Worm (Caenorhabditis elegans) whole organism, L1 larva: ENCODE measurements around the gene ptr-1.

Experiments
- C16A3.4 ChIP-seq: fragments of 150-350 bp; optimal IDR thresholded peaks from 2 replicates; lab custom pipeline; 2014; ENCODE audit warnings: missing biosample characterization, missing genetic modification characterization
- C34B4.2 ChIP-seq: sonication (generic microtip); optimal IDR thresholded peaks from 2 replicates; lab custom pipeline; 2017; ENCODE audit warnings: mild to moderate bottlenecking, missing genetic modification characterization, missing compliant biosample characterization
- F16B12.6 ChIP-seq: fragments of 150-350 bp; optimal IDR thresholded peaks from 2 replicates; lab custom pipeline; 2014; ENCODE audit warnings: missing biosample characterization, missing genetic modification characterization
- blmp-1 ChIP-seq: fragments of 150-350 bp; optimal IDR thresholded peaks from 2 replicates; lab custom pipeline; 2014; ENCODE audit warnings: missing biosample characterization, missing genetic modification characterization
- ceh-63 ChIP-seq: fragments of 200-800 bp; sonication (Bioruptor generic); optimal IDR thresholded peaks from 2 replicates; lab custom pipeline; 2018; ENCODE audit warnings: mild to moderate bottlenecking, missing genetic modification characterization, missing compliant biosample characterization
- ceh-8 ChIP-seq: fragments of 200-800 bp; sonication (Bioruptor generic); optimal IDR thresholded peaks from 2 replicates; lab custom pipeline; 2018; ENCODE audit warnings: mild to moderate bottlenecking, missing genetic modification characterization, moderate library complexity, missing compliant biosample characterization
- ceh-82 ChIP-seq, 3 experiments: fragments of 150-350 bp in 1 of 3; sonication (generic microtip) in 2 of 3; optimal IDR thresholded peaks; 2 replicates each; lab custom pipeline; 2014 to 2017; ENCODE audit warnings: missing biosample characterization in 3 of 3, missing genetic modification characterization in 3 of 3
- ceh-88 ChIP-seq: fragments of 200-800 bp; sonication (Bioruptor generic); IDR thresholded peaks from 2 replicates; pipeline ENCODE4 v1.3.6; 2022; ENCODE audit warnings: missing genetic modification characterization, missing compliant biosample characterization
- ceh-90 ChIP-seq: sonication (generic microtip); optimal IDR thresholded peaks from 2 replicates; lab custom pipeline; 2016; ENCODE audit warnings: missing genetic modification characterization, missing compliant biosample characterization
- ces-1 ChIP-seq: fragments of 150-350 bp; optimal IDR thresholded peaks from 2 replicates; lab custom pipeline; 2014; ENCODE audit warnings: missing biosample characterization, missing genetic modification reagents, missing genetic modification characterization
- dpl-1 ChIP-seq, 3 experiments: fragments of 150-350 bp in 2 of 3; sonication (generic microtip) in 1 of 3; optimal IDR thresholded peaks; 2 replicates each; lab custom pipeline; 2014 to 2017; ENCODE audit warnings: missing biosample characterization in 3 of 3, missing genetic modification characterization in 3 of 3, missing genetic modification reagents in 3 of 3
- efl-1 ChIP-seq, 4 experiments: fragments of 150-350 bp; optimal IDR thresholded peaks in 3 of 4; peaks in 1 of 4; 1 replicate in 1 of 4; 2 replicates in 3 of 4; lab custom pipeline; 2014; ENCODE audit warnings: missing biosample characterization in 2 of 4, missing genetic modification characterization in 2 of 4, missing genetic modification reagents in 2 of 4
- egl-13 ChIP-seq: sonication (generic microtip); optimal IDR thresholded peaks from 2 replicates; lab custom pipeline; 2016; ENCODE audit warnings: missing genotype, missing genetic modification reagents, missing genetic modification characterization, missing compliant biosample characterization
- elt-2 ChIP-seq: sonication (generic microtip); optimal IDR thresholded peaks from 2 replicates; lab custom pipeline; 2016; ENCODE audit warnings: missing genetic modification characterization, mild to moderate bottlenecking, inconsistent platforms, missing compliant biosample characterization, missing genetic modification reagents
- ets-5 ChIP-seq: fragments of 200-800 bp; sonication (Bioruptor generic); IDR thresholded peaks from 2 replicates; pipeline ENCODE4 v1.3.6; 2022; ENCODE audit warnings: missing genetic modification characterization, missing compliant biosample characterization
- fkh-10 ChIP-seq: sonication (generic microtip); optimal IDR thresholded peaks from 2 replicates; lab custom pipeline; 2017; ENCODE audit warnings: missing biosample characterization, missing genetic modification reagents, missing genetic modification characterization
- fos-1 ChIP-seq: fragments of 150-350 bp; optimal IDR thresholded peaks from 2 replicates; lab custom pipeline; 2014; ENCODE audit warnings: missing biosample characterization, missing genetic modification characterization
- hlh-17 ChIP-seq: fragments of 200-800 bp; sonication (Bioruptor generic); optimal IDR thresholded peaks from 2 replicates; lab custom pipeline; 2018; ENCODE audit warnings: missing genetic modification characterization, mild to moderate bottlenecking, missing compliant biosample characterization, moderate library complexity, borderline replicate concordance
- irx-1 ChIP-seq: sonication (generic microtip); optimal IDR thresholded peaks from 2 replicates; lab custom pipeline; 2016; ENCODE audit warnings: missing genetic modification characterization, missing compliant biosample characterization
- lin-14 ChIP-seq: fragments of 200-800 bp; sonication (Bioruptor generic); optimal IDR thresholded peaks from 2 replicates; lab custom pipeline; 2018; ENCODE audit warnings: mild to moderate bottlenecking, missing genetic modification characterization, moderate library complexity, missing compliant biosample characterization
- lin-15B ChIP-seq: fragments of 150-350 bp; sonication (generic microtip); optimal IDR thresholded peaks from 3 replicates; lab custom pipeline; 2014; ENCODE audit warnings: missing biosample characterization, missing genetic modification characterization
- lin-39 ChIP-seq: fragments of 150-350 bp; optimal IDR thresholded peaks from 2 replicates; lab custom pipeline; 2014; ENCODE audit warnings: missing biosample characterization, missing genetic modification reagents, missing genetic modification characterization
- lir-3 ChIP-seq: sonication (generic microtip); optimal IDR thresholded peaks from 2 replicates; lab custom pipeline; 2016; ENCODE audit warnings: mild to moderate bottlenecking, missing genetic modification characterization, moderate library complexity, missing compliant biosample characterization; ENCODE audit not compliant: poor library complexity
- lsy-2 ChIP-seq, 2 experiments: fragments of 150-350 bp; optimal IDR thresholded peaks; 2 replicates each; lab custom pipeline; 2014; ENCODE audit warnings: missing biosample characterization in 2 of 2, missing genetic modification characterization in 2 of 2
- mab-9 ChIP-seq: fragments of 200-800 bp; sonication (Bioruptor generic); IDR thresholded peaks from 2 replicates; pipeline ENCODE4 v1.3.6; 2022; ENCODE audit warnings: missing genetic modification reagents, missing genetic modification characterization, missing compliant biosample characterization
- mdl-1 ChIP-seq, 2 experiments: fragments of 150-350 bp; optimal IDR thresholded peaks; 2 replicates each; lab custom pipeline; 2014 to 2017; ENCODE audit warnings: missing biosample characterization in 2 of 2, missing genetic modification characterization in 2 of 2, inconsistent platforms in 1 of 2
- mef-2 ChIP-seq: fragments of 150-350 bp; optimal IDR thresholded peaks from 2 replicates; lab custom pipeline; 2014; ENCODE audit warnings: missing biosample characterization, missing genetic modification characterization
- nhr-11 ChIP-seq: fragments of 150-350 bp; optimal IDR thresholded peaks from 2 replicates; lab custom pipeline; 2014; ENCODE audit warnings: missing biosample characterization, missing genetic modification characterization
- nhr-12 ChIP-seq: sonication (generic microtip); optimal IDR thresholded peaks from 2 replicates; lab custom pipeline; 2017; ENCODE audit warnings: missing biosample characterization, missing genetic modification characterization
- nhr-19 ChIP-seq: fragments of 200-800 bp; sonication (Bioruptor generic); conservative IDR thresholded peaks from 2 replicates; pipeline ENCODE4 v1.3.6; 2022; ENCODE audit warnings: missing genetic modification characterization, missing compliant biosample characterization
- nhr-20 ChIP-seq: sonication (generic microtip); optimal IDR thresholded peaks from 2 replicates; lab custom pipeline; 2016; ENCODE audit warnings: mild to moderate bottlenecking, missing genetic modification characterization, missing compliant biosample characterization
- nhr-237 ChIP-seq: fragments of 150-350 bp; optimal IDR thresholded peaks from 2 replicates; lab custom pipeline; 2014; ENCODE audit warnings: missing biosample characterization, missing genetic modification characterization
- nhr-47 ChIP-seq: sonication (generic microtip); optimal IDR thresholded peaks from 2 replicates; lab custom pipeline; 2016; ENCODE audit warnings: mild to moderate bottlenecking, missing genetic modification characterization, moderate library complexity, missing compliant biosample characterization
- nhr-71 ChIP-seq: sonication (generic microtip); optimal IDR thresholded peaks from 2 replicates; lab custom pipeline; 2016; ENCODE audit warnings: mild to moderate bottlenecking, missing genetic modification characterization, moderate library complexity, missing compliant biosample characterization
- nhr-77 ChIP-seq: fragments of 150-350 bp; optimal IDR thresholded peaks from 2 replicates; lab custom pipeline; 2014; ENCODE audit warnings: missing biosample characterization, missing genetic modification characterization
- nhr-90 ChIP-seq: sonication (generic microtip); optimal IDR thresholded peaks from 2 replicates; lab custom pipeline; 2016; ENCODE audit warnings: mild to moderate bottlenecking, missing genetic modification characterization, missing compliant biosample characterization; ENCODE audit not compliant: poor library complexity
- pag-3 ChIP-seq: sonication (generic microtip); optimal IDR thresholded peaks from 2 replicates; lab custom pipeline; 2017; ENCODE audit warnings: missing genetic modification characterization, mild to moderate bottlenecking, missing compliant biosample characterization, antibody characterized with exemption, borderline replicate concordance; ENCODE audit not compliant: insufficient read depth
- rnt-1 ChIP-seq: sonication (generic microtip); optimal IDR thresholded peaks from 2 replicates; lab custom pipeline; 2016; ENCODE audit warnings: mild to moderate bottlenecking, missing genetic modification characterization, moderate library complexity, missing compliant biosample characterization
- skn-1 ChIP-seq: fragments of 150-350 bp; optimal IDR thresholded peaks from 2 replicates; lab custom pipeline; 2014; ENCODE audit warnings: missing biosample characterization, missing genetic modification characterization
- sox-4 ChIP-seq: sonication (generic microtip); optimal IDR thresholded peaks from 2 replicates; lab custom pipeline; 2016; ENCODE audit warnings: missing genetic modification characterization, missing compliant biosample characterization
- sptf-1 ChIP-seq: fragments of 150-350 bp; optimal IDR thresholded peaks from 2 replicates; lab custom pipeline; 2014; ENCODE audit warnings: missing biosample characterization, missing genetic modification characterization
- tbx-2 ChIP-seq: sonication (generic microtip); optimal IDR thresholded peaks from 2 replicates; lab custom pipeline; 2016; ENCODE audit warnings: missing genetic modification characterization, missing compliant biosample characterization
- tlp-1 ChIP-seq: fragments of 150-350 bp; optimal IDR thresholded peaks from 2 replicates; lab custom pipeline; 2014; ENCODE audit warnings: missing biosample characterization, missing genetic modification characterization
- unc-130 ChIP-seq: fragments of 150-350 bp; optimal IDR thresholded peaks from 2 replicates; lab custom pipeline; 2017; ENCODE audit warnings: missing biosample characterization, missing genetic modification characterization, inconsistent platforms
- unc-62 ChIP-seq: fragments of 150-350 bp; optimal IDR thresholded peaks from 2 replicates; lab custom pipeline; 2014; ENCODE audit warnings: missing biosample characterization, missing genetic modification reagents, missing genetic modification characterization
- unc-98 ChIP-seq: fragments of 200-800 bp; sonication (Bioruptor generic); IDR thresholded peaks from 2 replicates; pipeline ENCODE4 v1.3.6; 2022; ENCODE audit warnings: missing genetic modification characterization, missing compliant biosample characterization
- vab-15 ChIP-seq: sonication (generic microtip); optimal IDR thresholded peaks from 2 replicates; lab custom pipeline; 2017; ENCODE audit warnings: missing genotype, mild to moderate bottlenecking, missing genetic modification characterization, missing compliant biosample characterization
- xbp-1 ChIP-seq: sonication (generic microtip); optimal IDR thresholded peaks from 2 replicates; lab custom pipeline; 2016; ENCODE audit warnings: missing genetic modification characterization, missing compliant biosample characterization
- zip-4 ChIP-seq: fragments of 200-800 bp; sonication (Bioruptor generic); optimal IDR thresholded peaks from 2 replicates; lab custom pipeline; 2018; ENCODE audit warnings: mild to moderate bottlenecking, missing genetic modification characterization, moderate library complexity, missing compliant biosample characterization
- ztf-11 ChIP-seq, 2 experiments: sonication (generic microtip); optimal IDR thresholded peaks; 2 replicates each; lab custom pipeline; 2016 to 2017; ENCODE audit warnings: missing genetic modification characterization in 2 of 2, missing biosample characterization in 1 of 2, missing compliant biosample characterization in 1 of 2

ptr-1 gene

DNA sequence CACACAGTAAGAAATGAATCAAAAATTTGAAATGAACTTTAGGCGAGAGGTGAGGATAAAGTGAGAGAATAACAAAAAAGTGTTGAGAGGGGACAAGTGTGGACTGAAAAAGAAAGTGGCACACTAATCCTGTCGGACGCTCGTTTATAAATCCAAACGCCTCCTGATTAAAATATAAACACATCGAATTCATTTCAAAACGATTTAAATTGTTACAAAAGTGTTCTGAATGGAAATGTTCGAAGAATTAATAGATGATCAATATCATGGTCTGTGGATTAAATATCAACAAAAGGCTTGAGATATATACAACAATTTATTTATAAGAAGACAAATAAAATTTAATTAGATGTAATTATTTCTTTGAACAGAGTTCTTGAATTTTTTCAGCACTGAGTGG is 13.4 kb downstream of the ptr-1 start, which contains the start of gene B0222.11:
B0222.11 (minus strand) TSS at position 101 of the 400 bp plus-strand sequence.
- no peak for TF ChIP-seq xbp-1
- no peak for TF ChIP-seq lin-14

- TF ChIP-seq C16A3.4 (tag; lab: Kevin White, UChicago), result peak; percentile 12
- TF ChIP-seq ceh-88 (GFP tag; lab: Robert Waterston, UW), result no peak
- TF ChIP-seq ets-5 (GFP tag; lab: Robert Waterston, UW), result no peak
- peak; percentile 37 for TF ChIP-seq rnt-1 (tag; lab: Kevin White, UChicago)
- no peak for TF ChIP-seq unc-130 (tag; lab: Kevin White, UChicago)
- TF ChIP-seq irx-1 (tag; lab: Kevin White, UChicago), result peak; percentile 35
- TF ChIP-seq nhr-20, result peak; percentile 57
- peak; percentile 22 for TF ChIP-seq blmp-1 (tag; lab: Kevin White, UChicago)
- no peak for TF ChIP-seq nhr-237 (tag; lab: Kevin White, UChicago)
- TF ChIP-seq fos-1 (tag; lab: Kevin White, UChicago), result no peak
- TF ChIP-seq lin-39 (tag; lab: Kevin White, UChicago), result no peak
- TF ChIP-seq ztf-11 (tag; optimal IDR thresholded peaks at IDR 0.05; lab: Kevin White, UChicago), result no peak
- peak; percentile 33 for TF ChIP-seq nhr-90 (tag; lab: Kevin White, UChicago)
- TF ChIP-seq F16B12.6, result no peak
- TF ChIP-seq nhr-11 (tag; lab: Kevin White, UChicago), result no peak
- TF ChIP-seq unc-62 (GFP tag; lab: Kevin White, UChicago), result no peak
- TF ChIP-seq elt-2, result no peak
- TF ChIP-seq ceh-82 (tag; optimal IDR thresholded peaks at IDR 0.05; lab: Kevin White, UChicago), result peak in 1 of 3 experiments; percentile 12
- TF ChIP-seq lsy-2 (tag; optimal IDR thresholded peaks at IDR 0.05; lab: Kevin White, UChicago), result peak in 1 of 2 experiments; percentile 19
- TF ChIP-seq mdl-1 (tag; optimal IDR thresholded peaks at IDR 0.05; lab: Kevin White, UChicago), result no peak
- no peak for TF ChIP-seq sox-4
- TF ChIP-seq lin-14, result peak; percentile 84
- TF ChIP-seq dpl-1 (GFP tag; optimal IDR thresholded peaks at IDR 0.05; lab: Kevin White, UChicago), result no peak
- TF ChIP-seq C34B4.2, result no peak
- no peak for TF ChIP-seq nhr-77 (tag; lab: Kevin White, UChicago)
- no peak for TF ChIP-seq nhr-19 (GFP tag; lab: Robert Waterston, UW)
- TF ChIP-seq nhr-47 (tag; lab: Kevin White, UChicago), result peak; percentile 13
- no peak for TF ChIP-seq sptf-1 (tag; lab: Kevin White, UChicago)
- no peak for TF ChIP-seq hlh-17
- TF ChIP-seq tlp-1 (tag; lab: Kevin White, UChicago), result no peak
- no peak for TF ChIP-seq vab-15 (tag; lab: Kevin White, UChicago)
- peak; percentile 46 for TF ChIP-seq nhr-71
- no peak for TF ChIP-seq fkh-10
- TF ChIP-seq tbx-2 (tag; lab: Kevin White, UChicago), result no peak
- no peak for TF ChIP-seq pag-3 (tag; lab: Kevin White, UChicago)
- TF ChIP-seq zip-4 (GFP tag; lab: Kevin White, UChicago), result no peak
- TF ChIP-seq ceh-8 (GFP tag; lab: Kevin White, UChicago), result no peak
- TF ChIP-seq egl-13 (tag; lab: Kevin White, UChicago), result no peak
- no peak for TF ChIP-seq ces-1 (GFP tag; lab: Kevin White, UChicago)
- TF ChIP-seq efl-1 (optimal IDR thresholded peaks at IDR 0.05; lab: Kevin White, UChicago), result no peak
- TF ChIP-seq efl-1 (GFP tag; optimal IDR thresholded peaks at IDR 0.05 in 1 of 2; lab: Kevin White, UChicago), result no peak
- TF ChIP-seq skn-1 (tag; lab: Kevin White, UChicago), result no peak
- no peak for TF ChIP-seq lir-3 (tag; lab: Kevin White, UChicago)
- TF ChIP-seq mef-2 (tag; lab: Kevin White, UChicago), result no peak
- TF ChIP-seq nhr-12 (tag; lab: Kevin White, UChicago), result no peak
- TF ChIP-seq ceh-63, result no peak
- TF ChIP-seq mab-9 (GFP tag; lab: Robert Waterston, UW), result no peak
- no peak for TF ChIP-seq lin-15B (tag; lab: Kevin White, UChicago)
- no peak for TF ChIP-seq unc-98
- no peak for TF ChIP-seq ceh-90 (tag; lab: Kevin White, UChicago)
Observed at ce11 chrV:9166306-9166705, 15.2 kb downstream of the ptr-1 start.
